Fruit fly (Drosophila melanogaster) whole organism: ENCODE results near the gene CG15533.

ENCODE experiments used
- CG8478 ChIP-seq: fragments of >200 bp; optimal IDR thresholded peaks from 2 replicates; lab custom pipeline; 2018; ENCODE audit warnings: inconsistent platforms
- EcR ChIP-seq, 2 experiments: fragments of >200 bp; optimal IDR thresholded peaks; 2 replicates each; lab custom pipeline; 2017; ENCODE audit warnings: missing biosample characterization in 2 of 2, missing genetic modification characterization in 2 of 2, missing genetic modification reagents in 2 of 2
- pan ChIP-seq: fragments of >200 bp; optimal IDR thresholded peaks from 2 replicates; lab custom pipeline; 2017
- psq ChIP-seq: fragments of >200 bp; optimal IDR thresholded peaks from 2 replicates; lab custom pipeline; 2017

dm6 chr3R:30393909-30394308 lies 34.7 kb upstream of the CG15533 start:
- TF ChIP-seq CG8478 (lab: Kevin White, UChicago) (no peak), psq (lab: Kevin White, UChicago) (no peak), pan (lab: Kevin White, UChicago) (no peak), EcR (GFP tag; optimal IDR thresholded peaks at IDR 0.05; lab: Kevin White, UChicago) (no peak)
